Fruit fly (Drosophila melanogaster): Measurements from ENCODE around the gene CG31676.

DNA sequence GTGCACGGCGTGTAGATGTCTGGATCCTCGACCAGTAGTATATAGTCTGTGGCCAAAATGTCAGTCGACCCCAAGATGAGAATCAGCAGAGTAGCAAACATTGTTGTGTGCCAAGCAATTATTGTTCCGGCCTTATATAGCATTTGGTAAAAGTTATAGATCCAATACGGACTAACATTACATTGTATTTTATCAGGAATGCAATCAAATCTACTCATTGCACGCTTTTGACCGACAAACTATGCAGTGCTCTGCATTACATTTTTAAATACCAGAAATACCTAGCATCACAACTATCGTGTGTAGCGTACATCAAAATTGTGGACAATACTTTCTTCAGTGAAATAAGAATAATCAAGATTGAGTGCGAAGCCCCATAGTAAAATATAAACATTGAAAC is 19.8 kb upstream of the CG31676 start, which contains the start of gene CheB38c:
- no peak for TF ChIP-seq dsf (GFP tag; optimal IDR thresholded peaks at IDR 0.05; ENCODE audit: borderline replicate concordance)
- no peak for TF ChIP-seq psq (GFP tag; optimal IDR thresholded peaks at IDR 0.05)
- no peak for TF ChIP-seq fru (GFP tag; optimal IDR thresholded peaks at IDR 0.05)
- TF ChIP-seq Hnf4 (GFP tag; optimal IDR thresholded peaks at IDR 0.05) = no peak
- no peak for TF ChIP-seq pan (optimal IDR thresholded peaks at IDR 0.05)
- no peak for TF ChIP-seq Dif (GFP tag; optimal IDR thresholded peaks at IDR 0.05; ENCODE audit: partially characterized antibody)
- TF ChIP-seq jim (GFP tag; optimal IDR thresholded peaks at IDR 0.05) = no peak
- TF ChIP-seq sage (GFP tag; optimal IDR thresholded peaks at IDR 0.05) = no peak
- TF ChIP-seq usp (GFP tag; optimal IDR thresholded peaks at IDR 0.05) = no peak
- no peak for TF ChIP-seq OdsH (GFP tag; optimal IDR thresholded peaks at IDR 0.05)
- TF ChIP-seq lola (GFP tag; optimal IDR thresholded peaks at IDR 0.05) = no peak
- TF ChIP-seq Hr83 (GFP tag; optimal IDR thresholded peaks at IDR 0.05; ENCODE audit: poor library complexity, severe bottlenecking) = no peak
- TF ChIP-seq rgr (GFP tag; optimal IDR thresholded peaks at IDR 0.05) = no peak
- TF ChIP-seq Sp1 (GFP tag; optimal IDR thresholded peaks at IDR 0.05) = no peak

All from whole organism, wandering third instar larva.